Worm (Caenorhabditis elegans) whole organism, L4/young adult: ENCODE data around the gene nhr-202.

Experiments
- W03F9.2 ChIP-seq: fragments of 150-350 bp; optimal IDR thresholded peaks from 2 replicates; lab custom pipeline; 2014; ENCODE audit warnings: missing biosample characterization, missing genetic modification characterization
- dao-5 ChIP-seq: sonication (generic microtip); optimal IDR thresholded peaks from 2 replicates; lab custom pipeline; 2016; ENCODE audit warnings: missing genotype, missing genetic modification characterization, moderate library complexity, missing compliant biosample characterization
- him-1 ChIP-seq: sonication (generic microtip); optimal IDR thresholded peaks from 2 replicates; lab custom pipeline; 2016; ENCODE audit warnings: missing genotype, missing genetic modification reagents, missing genetic modification characterization, missing compliant biosample characterization

DNA sequence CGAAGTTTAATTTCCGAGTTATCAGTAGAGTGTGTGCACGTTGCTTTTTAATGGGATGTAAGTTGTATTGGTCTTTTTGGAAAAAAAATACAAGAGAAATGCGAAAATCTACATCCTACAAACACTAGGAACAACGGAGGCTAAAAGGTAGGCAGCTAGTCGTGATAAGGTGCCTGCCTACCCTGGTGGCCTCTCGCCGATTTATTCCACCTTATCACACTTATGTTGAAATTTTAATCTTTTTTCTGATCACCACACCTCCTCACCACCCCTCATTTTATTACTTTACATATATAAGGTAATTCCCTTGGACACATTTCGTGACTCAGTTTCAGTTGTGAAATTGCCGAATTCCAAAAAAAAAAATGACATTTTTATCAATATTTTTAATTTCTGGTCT is 40.3 kb upstream of the nhr-202 start, which contains the start of gene dod-20:
- TF ChIP-seq dao-5 (tag; lab: Kevin White, UChicago) (no peak), W03F9.2 (tag; lab: Kevin White, UChicago) (no peak), him-1 (tag; lab: Kevin White, UChicago) (no peak)
